Worm (Caenorhabditis elegans): ENCODE data around the gene tex-2.

The tex-2 gene

DNA sequence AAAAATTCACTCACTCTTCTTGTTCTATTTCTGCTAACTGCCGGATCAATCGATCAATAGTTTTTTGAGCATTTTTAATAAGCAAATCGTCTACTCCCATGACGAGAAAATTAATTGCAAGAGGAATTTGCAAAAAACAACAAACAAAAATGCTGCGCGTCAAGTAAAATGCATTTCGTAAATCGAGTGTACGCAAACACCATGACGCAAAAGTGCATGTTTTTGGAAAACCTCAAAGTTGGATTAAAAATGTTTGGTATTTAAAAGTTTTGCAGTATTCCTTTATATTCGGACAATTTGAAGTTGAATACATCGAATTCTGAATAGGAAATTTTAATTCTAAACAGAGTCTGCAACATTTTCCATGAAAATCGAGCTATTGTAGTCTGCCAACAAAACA, 34.2 kb downstream of the tex-2 start, which contains the start of gene ZK1248.19:
TSS of gene ZK1248.19 (minus strand) at position 188 of the 400 bp plus-strand sequence.
- no peak for TF ChIP-seq F10B5.3 (tag; optimal IDR thresholded peaks at IDR 0.05)
- no peak for TF ChIP-seq ZK546.5 (tag; optimal IDR thresholded peaks at IDR 0.05)
- TF ChIP-seq zfp-3 (GFP tag; conservative IDR thresholded peaks at IDR 0.05), result no peak
- peak; percentile 88 for TF ChIP-seq R02D3.7 (tag; optimal IDR thresholded peaks at IDR 0.05)
- TF ChIP-seq mes-2 (tag; optimal IDR thresholded peaks at IDR 0.05; ENCODE audit: poor library complexity, severe bottlenecking), result peak; percentile 57
- TF ChIP-seq dpl-1 (GFP tag; optimal IDR thresholded peaks at IDR 0.05), result peak; percentile 12
- no peak for TF ChIP-seq mdt-29 (GFP tag; IDR thresholded peaks at IDR 0.05)
- TF ChIP-seq hmg-1.1 (GFP tag; IDR thresholded peaks at IDR 0.05), result no peak
- no peak for TF ChIP-seq php-3 (GFP tag; IDR thresholded peaks at IDR 0.05)
- no peak for TF ChIP-seq daf-16 (GFP tag; optimal IDR thresholded peaks at IDR 0.05)
- TF ChIP-seq daf-16 (tag; optimal IDR thresholded peaks at IDR 0.05), result peak; percentile 24
- TF ChIP-seq dve-1 (tag; optimal IDR thresholded peaks at IDR 0.05; ENCODE audit: insufficient read depth), result no peak
- no peak for TF ChIP-seq nhr-237 (tag; optimal IDR thresholded peaks at IDR 0.05)
- no peak for TF ChIP-seq egl-43 (GFP tag; IDR thresholded peaks at IDR 0.05)
- TF ChIP-seq lin-15B (tag; optimal IDR thresholded peaks at IDR 0.05), result no peak
- TF ChIP-seq skn-1 (tag; optimal IDR thresholded peaks at IDR 0.05), result no peak
- peak in 1 of 2 experiments; percentile 54 for TF ChIP-seq lsy-2 (tag; optimal IDR thresholded peaks at IDR 0.05)
- TF ChIP-seq zip-2 (tag; optimal IDR thresholded peaks at IDR 0.05), result no peak
- no peak for TF ChIP-seq F37D6.2 (tag; optimal IDR thresholded peaks at IDR 0.05)
- TF ChIP-seq snpc-4 (tag; optimal IDR thresholded peaks at IDR 0.05), result no peak
- TF ChIP-seq zfp-2 (tag; optimal IDR thresholded peaks at IDR 0.05), result no peak

DNA sequence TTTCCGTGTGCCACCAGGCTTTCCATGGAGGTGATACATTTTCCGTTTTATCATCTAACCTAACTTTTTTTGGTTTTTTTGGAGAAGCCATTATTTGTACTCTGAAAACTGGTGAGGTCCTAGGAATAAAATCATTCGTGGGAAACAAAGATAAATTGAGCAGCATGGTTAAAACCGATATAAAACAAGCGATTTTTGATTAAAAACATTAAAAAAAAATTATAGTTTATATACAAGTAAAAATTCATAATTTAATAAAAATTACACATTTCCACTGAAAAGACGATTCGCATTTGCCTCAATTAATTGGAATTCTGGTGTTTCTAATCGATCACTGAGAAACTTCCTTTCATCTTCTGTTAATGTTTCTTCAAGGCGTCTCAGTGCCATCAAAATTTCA, 35.0 kb downstream of the tex-2 start, which contains the start of gene ZK1248.15:
TSS of gene ZK1248.15 (minus strand) at position 101 of the 400 bp plus-strand sequence.
- no peak for TF ChIP-seq nhr-48 (tag; optimal IDR thresholded peaks at IDR 0.05)
- peak in 1 of 2 experiments; percentile 86 for TF ChIP-seq unc-62 (GFP tag; optimal IDR thresholded peaks at IDR 0.05 in 1 of 2)
- no peak for TF ChIP-seq unc-62 (tag; optimal IDR thresholded peaks at IDR 0.05)

DNA sequence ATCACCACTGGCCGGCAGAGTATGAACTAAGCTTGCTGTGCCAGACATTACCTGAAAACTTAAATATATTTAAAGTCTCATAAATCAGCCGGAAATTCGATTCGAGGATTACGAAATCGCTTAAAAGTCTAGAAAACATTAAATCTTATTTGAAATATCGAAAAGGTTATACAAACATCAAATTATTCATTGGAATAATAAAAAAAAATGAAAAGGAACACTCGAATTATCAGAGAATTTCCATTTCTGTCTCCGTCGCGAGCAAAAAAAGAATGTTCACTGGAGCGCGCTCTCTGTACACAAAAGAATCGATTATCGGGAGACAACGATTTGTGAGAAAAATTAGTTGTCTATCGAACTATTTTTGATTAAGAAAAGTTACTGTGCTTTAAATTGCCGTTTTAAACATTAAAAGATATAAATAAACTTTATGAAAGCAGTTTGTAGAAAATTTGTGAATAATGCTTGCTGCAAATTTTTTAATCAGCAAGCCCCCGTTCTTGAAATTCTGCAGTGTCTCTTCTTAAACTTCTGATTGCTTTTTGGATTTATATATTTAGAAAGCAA, 37.2 kb downstream of the tex-2 start, which contains the start of gene fzo-1:
TSS of gene fzo-1 (minus strand) at position 51 of the 567 bp plus-strand sequence.
- peak; percentile 19 for TF ChIP-seq mep-1 (tag; optimal IDR thresholded peaks at IDR 0.05)
- TF ChIP-seq nhr-25 (tag; optimal IDR thresholded peaks at IDR 0.05; ENCODE audit: borderline replicate concordance, insufficient read depth), result no peak
- no peak for TF ChIP-seq madf-5 (GFP tag; IDR thresholded peaks at IDR 0.05)
- TF ChIP-seq mxl-3 (GFP tag; optimal IDR thresholded peaks at IDR 0.05), result no peak
- TF ChIP-seq mes-2 (tag; optimal IDR thresholded peaks at IDR 0.05; ENCODE audit: poor library complexity, severe bottlenecking), result peak; percentile 62
- no peak for TF ChIP-seq nhr-48 (tag; optimal IDR thresholded peaks at IDR 0.05)
- TF ChIP-seq hif-1 (tag; optimal IDR thresholded peaks at IDR 0.05), result peak in 1 of 2 experiments; percentile 77
- TF ChIP-seq T20F7.1 (GFP tag; optimal IDR thresholded peaks at IDR 0.05), result peak; percentile 64
- TF ChIP-seq daf-19 (GFP tag; conservative IDR thresholded peaks at IDR 0.05), result no peak
- peak; percentile 22 for TF ChIP-seq aha-1 (tag)
- TF ChIP-seq ztf-7 (tag; optimal IDR thresholded peaks at IDR 0.05), result no peak
- TF ChIP-seq ceh-44 (GFP tag; IDR thresholded peaks at IDR 0.05), result no peak
- TF ChIP-seq ceh-62 (tag; optimal IDR thresholded peaks at IDR 0.05), result no peak
- TF ChIP-seq fkh-10 (GFP tag; optimal IDR thresholded peaks at IDR 0.05), result no peak
- no peak for TF ChIP-seq nhr-42 (GFP tag; IDR thresholded peaks at IDR 0.05)
- no peak for TF ChIP-seq Y75B8A.6 (GFP tag; IDR thresholded peaks at IDR 0.05)
- no peak for TF ChIP-seq D1046.2 (GFP tag; IDR thresholded peaks at IDR 0.05)
- TF ChIP-seq pha-4 (GFP tag; IDR thresholded peaks at IDR 0.05), result peak; percentile 25; the same call in 1 of the 2 replicates
- no peak for TF ChIP-seq pha-4 (tag; optimal IDR thresholded peaks at IDR 0.05)
- peak; percentile 57 for TF ChIP-seq nhr-6 (tag; optimal IDR thresholded peaks at IDR 0.05)
- TF ChIP-seq lin-29 (GFP tag; IDR thresholded peaks at IDR 0.05), result no peak
- no peak for TF ChIP-seq unc-39 (tag; optimal IDR thresholded peaks at IDR 0.05)
- peak; percentile 8 for TF ChIP-seq dve-1 (tag; optimal IDR thresholded peaks at IDR 0.05; ENCODE audit: insufficient read depth)
- peak; percentile 36 for TF ChIP-seq hlh-30 (tag; optimal IDR thresholded peaks at IDR 0.05; ENCODE audit: insufficient read depth)
- no peak for TF ChIP-seq fos-1 (tag; optimal IDR thresholded peaks at IDR 0.05)
- peak in 1 of 2 experiments; percentile 48 for TF ChIP-seq lsy-2 (tag; optimal IDR thresholded peaks at IDR 0.05)
- TF ChIP-seq unc-130 (GFP tag; optimal IDR thresholded peaks at IDR 0.05), result peak; percentile 41
- no peak for TF ChIP-seq mdt-29 (GFP tag; IDR thresholded peaks at IDR 0.05)
- no peak for TF ChIP-seq egl-43 (GFP tag; IDR thresholded peaks at IDR 0.05)
- TF ChIP-seq F10B5.3 (tag; optimal IDR thresholded peaks at IDR 0.05), result no peak
- no peak for TF ChIP-seq F37D6.2 (tag; optimal IDR thresholded peaks at IDR 0.05)
- TF ChIP-seq skn-1 (tag; optimal IDR thresholded peaks at IDR 0.05), result no peak
- peak; percentile 16 for TF ChIP-seq dpl-1 (GFP tag; optimal IDR thresholded peaks at IDR 0.05)

Data from whole organism, L4 larva.